Fruit fly (Drosophila melanogaster) whole organism, pupa: ENCODE measurements around the gene TTLL3A.

Experiments
- CG10348 ChIP-seq: fragments of 200-800 bp; sonication (Bioruptor generic); IDR thresholded peaks from 2 replicates; pipeline ENCODE4 v1.3.6; 2022; ENCODE audit warnings: missing biosample characterization, missing genetic modification characterization
- CG12605 ChIP-seq: fragments of 200-800 bp; sonication (Bioruptor generic); IDR thresholded peaks from 2 replicates; pipeline ENCODE4 v1.3.6; 2022; ENCODE audit warnings: missing biosample characterization, missing genetic modification characterization
- CG13204 ChIP-seq: fragments of 200-800 bp; sonication (Bioruptor generic); optimal IDR thresholded peaks from 2 replicates; lab custom pipeline; 2018; ENCODE audit warnings: missing biosample characterization, mild to moderate bottlenecking, missing genetic modification characterization, moderate library complexity
- CG14655 ChIP-seq: fragments of 200-800 bp; sonication (Bioruptor generic); optimal IDR thresholded peaks from 3 replicates; lab custom pipeline; 2017; ENCODE audit warnings: mild to moderate bottlenecking, missing biosample characterization, missing genetic modification reagents, missing genetic modification characterization
- CG15710 ChIP-seq: fragments of 200-800 bp; sonication (Bioruptor generic); optimal IDR thresholded peaks from 2 replicates; lab custom pipeline; 2018; ENCODE audit warnings: missing biosample characterization, mild to moderate bottlenecking, missing genetic modification characterization, moderate library complexity
- CG17806 ChIP-seq: fragments of 200-800 bp; sonication (Bioruptor generic); optimal IDR thresholded peaks from 2 replicates; lab custom pipeline; 2018; ENCODE audit warnings: missing biosample characterization, mild to moderate bottlenecking, missing genetic modification characterization, moderate library complexity
- CG32121 ChIP-seq: fragments of 200-800 bp; sonication (Bioruptor generic); IDR thresholded peaks from 2 replicates; pipeline ENCODE4 v1.3.6; 2022; ENCODE audit warnings: missing biosample characterization, missing genetic modification characterization
- CG34367 ChIP-seq: fragments of 200-800 bp; sonication (Bioruptor generic); optimal IDR thresholded peaks from 2 replicates; lab custom pipeline; 2018; ENCODE audit warnings: missing biosample characterization, mild to moderate bottlenecking, missing genetic modification characterization
- CG4496 ChIP-seq: fragments of 200-800 bp; sonication (Bioruptor generic); IDR thresholded peaks from 3 replicates; pipeline ENCODE4 v1.3.6; 2022; ENCODE audit warnings: missing biosample characterization, missing genetic modification characterization
- CG8159 ChIP-seq: fragments of 200-800 bp; sonication (Bioruptor generic); optimal IDR thresholded peaks from 3 replicates; lab custom pipeline; 2018; ENCODE audit warnings: missing biosample characterization, mild to moderate bottlenecking, missing genetic modification characterization, moderate library complexity
- CG8301 ChIP-seq: fragments of 200-800 bp; sonication (Bioruptor generic); optimal IDR thresholded peaks from 2 replicates; lab custom pipeline; 2018; ENCODE audit warnings: missing biosample characterization, mild to moderate bottlenecking, missing genetic modification characterization
- CG9948 ChIP-seq: fragments of 200-800 bp; sonication (Bioruptor generic); optimal IDR thresholded peaks from 2 replicates; lab custom pipeline; 2018; ENCODE audit warnings: missing biosample characterization, mild to moderate bottlenecking, missing genetic modification characterization, moderate library complexity
- D1 ChIP-seq: fragments of 200-800 bp; sonication (Bioruptor generic); optimal IDR thresholded peaks from 2 replicates; lab custom pipeline; 2018; ENCODE audit warnings: missing biosample characterization, mild to moderate bottlenecking, missing genetic modification characterization, moderate library complexity
- EcR ChIP-seq: fragments of 200-800 bp; sonication (Bioruptor generic); optimal IDR thresholded peaks from 3 replicates; lab custom pipeline; 2019; ENCODE audit warnings: missing biosample characterization, missing genetic modification characterization, mild to moderate bottlenecking, moderate library complexity, missing genetic modification reagents
- Ets98B ChIP-seq: fragments of 200-800 bp; sonication (Bioruptor generic); IDR thresholded peaks from 2 replicates; pipeline ENCODE4 v1.3.6; 2022; ENCODE audit warnings: missing biosample characterization, missing genetic modification characterization
- Pif1A ChIP-seq: fragments of 200-800 bp; sonication (Bioruptor generic); optimal IDR thresholded peaks from 3 replicates; lab custom pipeline; 2016; ENCODE audit warnings: missing biosample characterization, missing genetic modification characterization
- Pif1B ChIP-seq: fragments of 200-800 bp; sonication (Bioruptor generic); optimal IDR thresholded peaks from 3 replicates; lab custom pipeline; 2016; ENCODE audit warnings: missing biosample characterization, missing genetic modification characterization
- Snoo ChIP-seq: fragments of 200-800 bp; sonication (Bioruptor generic); optimal IDR thresholded peaks from 3 replicates; lab custom pipeline; 2017; ENCODE audit warnings: missing biosample characterization, mild to moderate bottlenecking, missing genetic modification characterization, inconsistent platforms
- fd96Ca ChIP-seq: fragments of 200-800 bp; sonication (Bioruptor generic); IDR thresholded peaks from 3 replicates; pipeline ENCODE4 v1.3.6; 2022; ENCODE audit warnings: missing biosample characterization, missing genetic modification characterization
- gl ChIP-seq: fragments of 200-800 bp; sonication (Bioruptor generic); optimal IDR thresholded peaks from 2 replicates; lab custom pipeline; 2018; ENCODE audit warnings: missing biosample characterization, mild to moderate bottlenecking, missing genetic modification characterization
- rn ChIP-seq: fragments of 200-800 bp; sonication (Bioruptor generic); IDR thresholded peaks from 2 replicates; pipeline ENCODE4 v1.3.6; 2022; ENCODE audit warnings: missing biosample characterization, missing genetic modification characterization

The TTLL3A gene

dm6 chr2L:6706368-6706919 is 33.5 kb downstream of the TTLL3A start:
- no peak for TF ChIP-seq CG8301 (tag; lab: Kevin White, UChicago)

- TF ChIP-seq Pif1A (GFP tag; lab: Kevin White, UChicago) (no peak), CG14655 (GFP tag; lab: Kevin White, UChicago) (no peak), CG12605 (GFP tag; lab: Robert Waterston, UW) (no peak), CG10348 (GFP tag; lab: Robert Waterston, UW) (no peak), CG13204 (GFP tag; lab: Kevin White, UChicago) (no peak), CG34367 (tag; lab: Kevin White, UChicago) (no peak), CG15710 (no peak), CG32121 (GFP tag; lab: Robert Waterston, UW) (no peak), CG8159 (tag; lab: Kevin White, UChicago) (no peak), CG4496 (peak; percentile 55; the same call in 1 of the 3 replicates), EcR (GFP tag; lab: Kevin White, UChicago) (no peak), CG17806 (tag; lab: Kevin White, UChicago) (no peak), fd96Ca (GFP tag; lab: Robert Waterston, UW) (0 out of 3 replicates have a peak, but pooled peaks have one; percentile 18), CG9948 (tag; lab: Kevin White, UChicago) (no peak), rn (GFP tag; lab: Robert Waterston, UW) (no peak), Snoo (no peak), Ets98B (GFP tag; lab: Robert Waterston, UW) (peak; percentile 14; the same call in 1 of the 2 replicates), gl (tag; lab: Kevin White, UChicago) (no peak)
These were observed 34.9 kb downstream of the TTLL3A start for dm6 chr2L:6705081-6705480.

dm6 chr2L:6701409-6702199 is 38.4 kb downstream of the TTLL3A start:
- TF ChIP-seq CG9948 (tag; lab: Kevin White, UChicago) (peak; percentile 41), CG15710 (peak; percentile 46), CG13204 (GFP tag; lab: Kevin White, UChicago) (peak; percentile 16), Pif1A (GFP tag; lab: Kevin White, UChicago) (peak; percentile 32), CG17806 (tag; lab: Kevin White, UChicago) (peak; percentile 34), EcR (GFP tag; lab: Kevin White, UChicago) (peak; percentile 55), D1 (tag; lab: Kevin White, UChicago) (no peak), CG10348 (GFP tag; lab: Robert Waterston, UW) (no peak), CG32121 (GFP tag; lab: Robert Waterston, UW) (no peak), CG14655 (GFP tag; lab: Kevin White, UChicago) (no peak), Pif1B (peak; percentile 39), CG8159 (tag; lab: Kevin White, UChicago) (peak; percentile 62), rn (GFP tag; lab: Robert Waterston, UW) (no peak), CG4496 (no peak), fd96Ca (GFP tag; lab: Robert Waterston, UW) (no peak), Ets98B (GFP tag; lab: Robert Waterston, UW) (no peak), gl (tag; lab: Kevin White, UChicago) (no peak), Snoo (no peak), CG12605 (GFP tag; lab: Robert Waterston, UW) (no peak), CG8301 (tag; lab: Kevin White, UChicago) (no peak), CG34367 (tag; lab: Kevin White, UChicago) (peak; percentile 0)
- TF ChIP-seq, all 21 proteins: peak for 9

- TF ChIP-seq rn (GFP tag; lab: Robert Waterston, UW) = no peak
- no peak for TF ChIP-seq CG9948 (tag; lab: Kevin White, UChicago)
- TF ChIP-seq CG8301 (tag; lab: Kevin White, UChicago) = no peak
- TF ChIP-seq CG17806 (tag; lab: Kevin White, UChicago) = no peak
- no peak for TF ChIP-seq CG8159 (tag; lab: Kevin White, UChicago)
- no peak for TF ChIP-seq CG32121 (GFP tag; lab: Robert Waterston, UW)
- no peak for TF ChIP-seq gl (tag; lab: Kevin White, UChicago)
- no peak for TF ChIP-seq CG12605 (GFP tag; lab: Robert Waterston, UW)
- TF ChIP-seq Snoo = no peak
- TF ChIP-seq CG34367 (tag; lab: Kevin White, UChicago) = no peak
- no peak for TF ChIP-seq CG10348 (GFP tag; lab: Robert Waterston, UW)
- TF ChIP-seq fd96Ca (GFP tag; lab: Robert Waterston, UW) = no peak
These were observed 39.2 kb downstream of the TTLL3A start for dm6 chr2L:6700742-6701141.

- TF ChIP-seq D1 (tag; lab: Kevin White, UChicago) = no peak
- TF ChIP-seq CG8159 (tag; lab: Kevin White, UChicago) = peak; percentile 62
- peak; percentile 78 for TF ChIP-seq CG12605 (GFP tag; lab: Robert Waterston, UW)
- peak; percentile 66 for TF ChIP-seq CG8301 (tag; lab: Kevin White, UChicago)
- TF ChIP-seq Pif1A (GFP tag; lab: Kevin White, UChicago) = peak; percentile 65
- TF ChIP-seq CG15710 = peak; percentile 57
- TF ChIP-seq CG9948 (tag; lab: Kevin White, UChicago) = peak; percentile 55
- TF ChIP-seq rn (GFP tag; lab: Robert Waterston, UW) = peak; percentile 65
- TF ChIP-seq CG32121 (GFP tag; lab: Robert Waterston, UW) = peak; percentile 89
- TF ChIP-seq CG34367 (tag; lab: Kevin White, UChicago) = peak; percentile 55
- peak; percentile 64 for TF ChIP-seq Pif1B
- no peak for TF ChIP-seq EcR (GFP tag; lab: Kevin White, UChicago)
- no peak for TF ChIP-seq CG10348 (GFP tag; lab: Robert Waterston, UW)
- no peak for TF ChIP-seq CG13204 (GFP tag; lab: Kevin White, UChicago)
- peak; percentile 83 for TF ChIP-seq Ets98B (GFP tag; lab: Robert Waterston, UW)
- peak; percentile 89 for TF ChIP-seq CG4496
- peak; percentile 60 for TF ChIP-seq CG17806 (tag; lab: Kevin White, UChicago)
- peak; percentile 55 for TF ChIP-seq Snoo
- TF ChIP-seq CG14655 (GFP tag; lab: Kevin White, UChicago) = peak; percentile 62
- TF ChIP-seq gl (tag; lab: Kevin White, UChicago) = no peak
- peak; percentile 83; the same call in 2 of the 3 replicates for TF ChIP-seq fd96Ca (GFP tag; lab: Robert Waterston, UW)
These were observed 41.6 kb downstream of the TTLL3A start for dm6 chr2L:6698387-6698786.
